Worm (Caenorhabditis elegans) whole organism, L2 larva: ENCODE data around the gene ZK856.5.

Source experiments
- F13H6.1 ChIP-seq: sonication (generic microtip); optimal IDR thresholded peaks from 2 replicates; lab custom pipeline; 2016; ENCODE audit warnings: missing genetic modification characterization, missing compliant biosample characterization
- R02D3.7 ChIP-seq: fragments of 150-350 bp; optimal IDR thresholded peaks from 2 replicates; lab custom pipeline; 2014; ENCODE audit warnings: missing biosample characterization, missing genetic modification characterization
- alr-1 ChIP-seq: fragments of 150-350 bp; optimal IDR thresholded peaks from 2 replicates; lab custom pipeline; 2014; ENCODE audit warnings: missing biosample characterization, missing genetic modification characterization
- aly-2 ChIP-seq: fragments of 150-350 bp; optimal IDR thresholded peaks from 2 replicates; lab custom pipeline; 2014; ENCODE audit warnings: missing biosample characterization, missing genetic modification characterization
- ama-1 ChIP-seq: fragments of 150-350 bp; optimal IDR thresholded peaks from 2 replicates; lab custom pipeline; 2018; ENCODE audit warnings: inconsistent platforms
- blmp-1 ChIP-seq: sonication (generic microtip); optimal IDR thresholded peaks from 2 replicates; lab custom pipeline; 2017; ENCODE audit warnings: missing genetic modification characterization, mild to moderate bottlenecking, missing compliant biosample characterization, antibody characterized with exemption, moderate library complexity; ENCODE audit not compliant: insufficient read depth
- dmd-4 ChIP-seq: sonication (generic microtip); optimal IDR thresholded peaks from 2 replicates; lab custom pipeline; 2017; ENCODE audit warnings: missing biosample characterization, missing genetic modification characterization
- elt-3 ChIP-seq: sonication (generic microtip); optimal IDR thresholded peaks from 2 replicates; lab custom pipeline; 2017; ENCODE audit warnings: missing biosample characterization, missing genetic modification characterization
- lin-13 ChIP-seq: fragments of 150-350 bp; optimal IDR thresholded peaks from 2 replicates; lab custom pipeline; 2014; ENCODE audit warnings: missing biosample characterization, missing genetic modification reagents, missing genetic modification characterization
- mdl-1 ChIP-seq, 2 experiments: fragments of 150-350 bp in 1 of 2; sonication (generic microtip) in 1 of 2; optimal IDR thresholded peaks; 2 replicates each; lab custom pipeline; 2017; ENCODE audit warnings: missing biosample characterization in 2 of 2, missing genetic modification characterization in 2 of 2
- nhr-237 ChIP-seq: fragments of 150-350 bp; optimal IDR thresholded peaks from 2 replicates; lab custom pipeline; 2014; ENCODE audit warnings: missing biosample characterization, missing genetic modification characterization
- zag-1 ChIP-seq: fragments of 150-350 bp; optimal IDR thresholded peaks from 2 replicates; lab custom pipeline; 2014; ENCODE audit warnings: missing biosample characterization, missing genetic modification characterization
- ztf-1 ChIP-seq: fragments of 200-800 bp; sonication (Bioruptor generic); conservative IDR thresholded peaks from 2 replicates; pipeline ENCODE4 v1.3.6; 2022; ENCODE audit warnings: missing genetic modification characterization, missing compliant biosample characterization
- ztf-4 ChIP-seq: fragments of 150-350 bp; optimal IDR thresholded peaks from 2 replicates; lab custom pipeline; 2014; ENCODE audit warnings: missing biosample characterization, missing genetic modification characterization

DNA sequence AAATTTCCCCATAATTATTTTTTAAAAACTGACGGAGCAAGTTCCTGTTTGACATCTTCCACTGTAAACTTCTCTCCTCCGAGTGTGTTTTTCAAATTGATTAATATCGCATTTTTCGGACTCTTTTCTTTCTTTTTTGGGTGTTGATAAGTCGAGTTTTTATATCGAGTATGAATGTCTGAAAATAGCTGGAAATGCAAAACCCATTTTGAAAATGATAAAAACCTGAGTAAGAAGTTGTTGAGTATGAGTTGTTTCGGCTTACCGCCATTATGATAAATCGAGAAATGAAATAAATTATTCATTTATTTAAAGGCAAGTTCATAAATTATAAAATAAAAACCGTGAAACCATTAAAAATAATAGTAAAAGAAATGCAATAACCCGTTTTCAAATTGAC, 4.2 kb downstream of the ZK856.5 start, which contains the start of gene ZK856.18:
- no peak for TF ChIP-seq nhr-237
- no peak for TF ChIP-seq zag-1 (tag; lab: Kevin White, UChicago)
- TF ChIP-seq mdl-1 (tag; optimal IDR thresholded peaks at IDR 0.05; lab: Kevin White, UChicago) = no peak
- no peak for TF ChIP-seq ztf-4 (tag; lab: Kevin White, UChicago)
- no peak for TF ChIP-seq R02D3.7
- no peak for TF ChIP-seq alr-1 (tag; lab: Kevin White, UChicago)
- TF ChIP-seq blmp-1 (tag; lab: Kevin White, UChicago) = no peak
- no peak for TF ChIP-seq elt-3 (tag; lab: Kevin White, UChicago)
- no peak for TF ChIP-seq ztf-1 (GFP tag; lab: Robert Waterston, UW)
- no peak for TF ChIP-seq lin-13 (GFP tag; lab: Kevin White, UChicago)
- TF ChIP-seq ama-1 (lab: Kevin White, UChicago) = no peak
- no peak for TF ChIP-seq dmd-4 (tag; lab: Kevin White, UChicago)
- no peak for TF ChIP-seq aly-2 (tag; lab: Kevin White, UChicago)
- TF ChIP-seq F13H6.1 = no peak
